Fruit fly (Drosophila melanogaster) whole organism, embryonic: ENCODE results near the gene Npc2f.
A peak's percentile ranks its signal among the peaks of the same experiment; 100 is the strongest.

Experiments used
- CG10543 ChIP-seq: fragments of 200-800 bp; sonication (Bioruptor generic); optimal IDR thresholded peaks from 3 replicates; lab custom pipeline; 2017; ENCODE audit warnings: missing biosample characterization, mild to moderate bottlenecking, missing genetic modification characterization, moderate library complexity
- CG11696 ChIP-seq: fragments of 200-800 bp; sonication (Bioruptor generic); IDR thresholded peaks from 2 replicates; pipeline ENCODE4 v1.3.6; 2022; ENCODE audit warnings: missing biosample characterization, missing genetic modification characterization
- CG12071 ChIP-seq: fragments of 200-800 bp; sonication (Bioruptor generic); optimal IDR thresholded peaks from 3 replicates; lab custom pipeline; 2018; ENCODE audit warnings: missing biosample characterization, mild to moderate bottlenecking, missing genetic modification characterization
- CG12236 ChIP-seq: fragments of 200-800 bp; sonication (Bioruptor generic); optimal IDR thresholded peaks from 2 replicates; lab custom pipeline; 2016; ENCODE audit warnings: missing biosample characterization, missing genetic modification characterization
- CG12299 ChIP-seq: fragments of 200-800 bp; sonication (Bioruptor generic); optimal IDR thresholded peaks from 2 replicates; lab custom pipeline; 2018; ENCODE audit warnings: missing biosample characterization, mild to moderate bottlenecking, missing genetic modification characterization
- CG12391 ChIP-seq: fragments of 200-800 bp; sonication (Bioruptor generic); optimal IDR thresholded peaks from 3 replicates; lab custom pipeline; 2018; ENCODE audit warnings: missing biosample characterization, mild to moderate bottlenecking, missing genetic modification characterization, moderate library complexity
- CG12769 ChIP-seq: fragments of 200-800 bp; sonication (Bioruptor generic); optimal IDR thresholded peaks from 2 replicates; lab custom pipeline; 2019; ENCODE audit warnings: missing biosample characterization, mild to moderate bottlenecking, missing genetic modification characterization, moderate library complexity
- CG12942 ChIP-seq: fragments of 200-800 bp; sonication (Bioruptor generic); optimal IDR thresholded peaks from 3 replicates; lab custom pipeline; 2016; ENCODE audit warnings: missing biosample characterization, missing genetic modification characterization
- CG13624 ChIP-seq: fragments of 200-800 bp; sonication (Bioruptor generic); optimal IDR thresholded peaks from 2 replicates; lab custom pipeline; 2016; ENCODE audit warnings: missing biosample characterization, missing genetic modification characterization
- CG17359 ChIP-seq: fragments of 200-800 bp; sonication (Bioruptor generic); optimal IDR thresholded peaks from 3 replicates; lab custom pipeline; 2018; ENCODE audit warnings: missing biosample characterization, mild to moderate bottlenecking, missing genetic modification characterization, moderate library complexity
- CG2116 ChIP-seq: fragments of 200-800 bp; sonication (Bioruptor generic); optimal IDR thresholded peaks from 3 replicates; lab custom pipeline; 2018; ENCODE audit warnings: missing biosample characterization, mild to moderate bottlenecking, missing genetic modification characterization
- CG2120 ChIP-seq: fragments of 200-800 bp; sonication (Bioruptor generic); optimal IDR thresholded peaks from 3 replicates; lab custom pipeline; 2016; ENCODE audit warnings: missing biosample characterization, missing genetic modification characterization
- CG2678 ChIP-seq: fragments of 200-800 bp; sonication (Bioruptor generic); optimal IDR thresholded peaks from 3 replicates; lab custom pipeline; 2019; ENCODE audit warnings: missing biosample characterization, mild to moderate bottlenecking, missing genetic modification characterization, moderate library complexity
- CG3281 ChIP-seq: fragments of 200-800 bp; sonication (Bioruptor generic); optimal IDR thresholded peaks from 3 replicates; lab custom pipeline; 2017; ENCODE audit warnings: missing biosample characterization, mild to moderate bottlenecking, missing genetic modification characterization
- CG6175 ChIP-seq: fragments of 200-800 bp; sonication (Bioruptor generic); IDR thresholded peaks from 3 replicates; pipeline ENCODE4 v1.3.6; 2022; ENCODE audit warnings: missing biosample characterization, missing genetic modification characterization
- CG8089 ChIP-seq: fragments of 200-800 bp; sonication (Bioruptor generic); optimal IDR thresholded peaks from 3 replicates; lab custom pipeline; 2016; ENCODE audit warnings: missing biosample characterization, missing genetic modification characterization
- CG8478 ChIP-seq: fragments of >200 bp; optimal IDR thresholded peaks from 2 replicates; lab custom pipeline; 2018
- CG9797 ChIP-seq: fragments of 200-800 bp; sonication (Bioruptor generic); optimal IDR thresholded peaks from 3 replicates; lab custom pipeline; 2018; ENCODE audit warnings: missing biosample characterization, mild to moderate bottlenecking, missing genetic modification characterization
- Doc2 ChIP-seq: fragments of 200-800 bp; sonication (Bioruptor generic); IDR thresholded peaks from 2 replicates; pipeline ENCODE4 v1.3.6; 2022; ENCODE audit warnings: missing biosample characterization, missing genetic modification characterization
- Drgx ChIP-seq: fragments of 200-800 bp; sonication (Bioruptor generic); IDR thresholded peaks from 2 replicates; pipeline ENCODE4 v1.3.6; 2022; ENCODE audit warnings: missing biosample characterization, missing genetic modification characterization
- E2f1 ChIP-seq: fragments of 200-800 bp; sonication (Bioruptor generic); IDR thresholded peaks from 2 replicates; pipeline ENCODE4 v1.3.6; 2022; ENCODE audit warnings: missing biosample characterization, missing genetic modification characterization
- Elba2 ChIP-seq: fragments of 200-800 bp; sonication (Bioruptor generic); optimal IDR thresholded peaks from 3 replicates; lab custom pipeline; 2016; ENCODE audit warnings: missing biosample characterization, missing genetic modification characterization
- GATAe ChIP-seq: fragments of 200-800 bp; sonication (Bioruptor generic); conservative IDR thresholded peaks from 2 replicates; pipeline ENCODE4 v1.3.6; 2022; ENCODE audit warnings: missing biosample characterization, missing genetic modification characterization
- HLHmδ ChIP-seq: fragments of 200-800 bp; sonication (Bioruptor generic); optimal IDR thresholded peaks from 2 replicates; lab custom pipeline; 2018; ENCODE audit warnings: missing biosample characterization, mild to moderate bottlenecking, missing genetic modification characterization, moderate library complexity
- Jarid2 ChIP-seq: fragments of 200-800 bp; sonication (Bioruptor generic); optimal IDR thresholded peaks from 3 replicates; lab custom pipeline; 2017; ENCODE audit warnings: mild to moderate bottlenecking, missing biosample characterization, missing genetic modification reagents, missing genetic modification characterization
- Med ChIP-seq: fragments of 200-800 bp; sonication (Bioruptor generic); peaks from one replicate; lab custom pipeline; 2016; ENCODE audit warnings: missing biosample characterization, missing genetic modification characterization, mild to moderate bottlenecking, inconsistent platforms, moderate library complexity
- Optix ChIP-seq: fragments of 200-800 bp; sonication (Bioruptor generic); IDR thresholded peaks from 3 replicates; pipeline ENCODE4 v1.3.6; 2022; ENCODE audit warnings: missing biosample characterization, missing genetic modification characterization
- Scr ChIP-seq: fragments of 200-800 bp; sonication (Bioruptor generic); IDR thresholded peaks from 2 replicates; pipeline ENCODE4 v1.3.6; 2022; ENCODE audit warnings: missing biosample characterization, missing genetic modification characterization; ENCODE audit not compliant: partially characterized antibody
- Side ChIP-seq: fragments of 200-800 bp; sonication (Bioruptor generic); optimal IDR thresholded peaks from 2 replicates; lab custom pipeline; 2016; ENCODE audit warnings: missing biosample characterization, missing genetic modification characterization
- Stat92E ChIP-seq, 3 experiments: fragments of >200 bp in 2 of 3; fragments of 200-800 bp in 1 of 3; sonication (Bioruptor generic) in 1 of 3; optimal IDR thresholded peaks; 2 replicates each; lab custom pipeline; 2017 to 2019; ENCODE audit warnings: missing biosample characterization in 3 of 3, missing genetic modification characterization in 3 of 3, mild to moderate bottlenecking in 1 of 3, moderate library complexity in 1 of 3
- Taf1 ChIP-seq: fragments of 200-800 bp; sonication (Bioruptor generic); IDR thresholded peaks from 2 replicates; pipeline ENCODE4 v1.3.6; 2022; ENCODE audit warnings: missing biosample characterization, missing genetic modification characterization
- Xrp1 ChIP-seq: fragments of 200-800 bp; sonication (Bioruptor generic); IDR thresholded peaks from 2 replicates; pipeline ENCODE4 v1.3.6; 2022; ENCODE audit warnings: missing biosample characterization, missing genetic modification characterization
- bab2 ChIP-seq: fragments of 200-800 bp; sonication (Bioruptor generic); optimal IDR thresholded peaks from 2 replicates; lab custom pipeline; 2016; ENCODE audit warnings: missing biosample characterization, missing genetic modification characterization
- bowl ChIP-seq: fragments of 200-800 bp; sonication (Bioruptor generic); IDR thresholded peaks from 2 replicates; pipeline ENCODE4 v1.3.6; 2022; ENCODE audit warnings: missing biosample characterization, missing genetic modification characterization
- grau ChIP-seq: fragments of 200-800 bp; optimal IDR thresholded peaks from 3 replicates; lab custom pipeline; 2019; ENCODE audit warnings: missing biosample characterization, mild to moderate bottlenecking, missing genetic modification characterization, moderate library complexity
- grn ChIP-seq: fragments of 200-800 bp; sonication (Bioruptor generic); optimal IDR thresholded peaks from 3 replicates; lab custom pipeline; 2017; ENCODE audit warnings: missing biosample characterization, missing genetic modification characterization
- h ChIP-seq: fragments of >200 bp; optimal IDR thresholded peaks from 2 replicates; lab custom pipeline; 2017
- hth ChIP-seq: fragments of >200 bp; optimal IDR thresholded peaks from 2 replicates; lab custom pipeline; 2017; ENCODE audit warnings: inconsistent platforms
- jumu ChIP-seq: fragments of 200-800 bp; sonication (Bioruptor generic); optimal IDR thresholded peaks from 3 replicates; lab custom pipeline; 2016; ENCODE audit warnings: missing biosample characterization, missing genetic modification characterization
- nmo ChIP-seq: fragments of 200-800 bp; sonication (Bioruptor generic); optimal IDR thresholded peaks from 2 replicates; lab custom pipeline; 2018; ENCODE audit warnings: missing biosample characterization, mild to moderate bottlenecking, missing genetic modification characterization, moderate library complexity
- pita ChIP-seq: fragments of 200-800 bp; sonication (Bioruptor generic); optimal IDR thresholded peaks from 2 replicates; lab custom pipeline; 2017; ENCODE audit warnings: missing biosample characterization, mild to moderate bottlenecking, missing genetic modification characterization
- pnt ChIP-seq: fragments of 200-800 bp; sonication (Bioruptor generic); optimal IDR thresholded peaks from 3 replicates; lab custom pipeline; 2016; ENCODE audit warnings: missing biosample characterization, missing genetic modification characterization
- prd ChIP-seq, 3 experiments: fragments of >200 bp in 2 of 3; fragments of 200-800 bp in 1 of 3; sonication (Bioruptor generic) in 1 of 3; optimal IDR thresholded peaks in 2 of 3; IDR thresholded peaks in 1 of 3; 2 replicates in 2 of 3; 3 replicates in 1 of 3; pipeline versions ENCODE4 v1.3.6 to Lab custom; 2017 to 2022; ENCODE audit warnings: missing biosample characterization in 1 of 3, missing genetic modification characterization in 1 of 3
- psq ChIP-seq: fragments of 200-800 bp; sonication (Bioruptor generic); optimal IDR thresholded peaks from 2 replicates; lab custom pipeline; 2017; ENCODE audit warnings: missing biosample characterization, missing genetic modification characterization
- ranshi ChIP-seq: fragments of 200-800 bp; sonication (Bioruptor generic); IDR thresholded peaks from 2 replicates; pipeline ENCODE4 v1.3.6; 2022; ENCODE audit warnings: missing biosample characterization, missing genetic modification characterization
- run ChIP-seq: fragments of 200-800 bp; sonication (Bioruptor generic); optimal IDR thresholded peaks from 3 replicates; lab custom pipeline; 2018; ENCODE audit warnings: missing biosample characterization, mild to moderate bottlenecking, missing genetic modification characterization
- sna ChIP-seq: fragments of 200-800 bp; sonication (Bioruptor generic); IDR thresholded peaks from 2 replicates; pipeline ENCODE4 v1.3.6; 2022; ENCODE audit warnings: missing biosample characterization, missing genetic modification characterization; ENCODE audit not compliant: partially characterized antibody
- tup ChIP-seq: fragments of 200-800 bp; sonication (Bioruptor generic); optimal IDR thresholded peaks from 2 replicates; lab custom pipeline; 2016; ENCODE audit warnings: missing biosample characterization, mild to moderate bottlenecking, missing genetic modification characterization, moderate library complexity
- unpg ChIP-seq: fragments of 200-800 bp; sonication (Bioruptor generic); optimal IDR thresholded peaks from 3 replicates; lab custom pipeline; 2018; ENCODE audit warnings: missing biosample characterization, mild to moderate bottlenecking, missing genetic modification characterization, moderate library complexity
- zen2 ChIP-seq: fragments of 200-800 bp; sonication (Bioruptor generic); IDR thresholded peaks from 3 replicates; pipeline ENCODE4 v1.3.6; 2022; ENCODE audit warnings: missing biosample characterization, missing genetic modification characterization; ENCODE audit not compliant: partially characterized antibody

Gene Npc2f

DNA sequence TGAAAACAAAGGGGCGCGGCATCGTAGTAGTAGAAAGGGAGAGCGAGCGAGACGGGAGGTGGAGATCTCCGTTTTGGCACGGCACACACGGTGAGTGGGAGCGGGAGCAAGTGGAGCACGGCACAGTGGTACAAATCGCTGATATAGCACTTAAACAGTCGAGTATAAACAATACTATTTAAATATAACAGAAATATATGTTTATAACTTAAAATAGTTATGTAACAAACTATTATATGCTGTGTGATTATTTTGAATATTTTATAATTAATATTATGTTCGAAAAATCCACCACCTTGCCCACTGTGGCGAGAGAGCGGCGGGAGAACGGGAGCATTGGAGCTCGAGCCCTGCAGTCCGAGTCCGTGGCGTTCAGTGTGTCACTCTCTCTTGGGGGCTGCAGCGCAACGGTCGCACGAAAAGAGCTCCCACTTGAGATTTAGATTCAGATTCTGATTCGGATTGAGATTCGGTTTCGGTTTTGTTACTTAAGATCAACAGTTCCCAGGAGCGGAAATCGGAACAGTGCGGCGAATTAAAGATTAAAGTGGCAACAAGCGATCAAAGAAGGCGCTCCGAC, 3.4 kb downstream of the Npc2f start, which contains the start of gene Kal1 (continued):
- TF ChIP-seq Xrp1 (peak; percentile 97), Taf1 (peak; percentile 53; the same call in 1 of the 2 replicates), ranshi (GFP tag; lab: Robert Waterston, UW) (peak; percentile 90), CG11696 (GFP tag; lab: Robert Waterston, UW) (peak; percentile 47), unpg (GFP tag; lab: Kevin White, UChicago) (peak; percentile 96), h (lab: Kevin White, UChicago) (no peak), CG3281 (GFP tag; lab: Kevin White, UChicago) (peak; percentile 85), jumu (GFP tag; lab: Kevin White, UChicago) (no peak), CG2116 (GFP tag; lab: Kevin White, UChicago) (peak; percentile 65), pnt (GFP tag; lab: Kevin White, UChicago) (no peak), tup (GFP tag; lab: Kevin White, UChicago) (peak; percentile 56), bowl (peak; percentile 85), E2f1 (GFP tag; lab: Robert Waterston, UW) (peak; percentile 88), Med (GFP tag; lab: Kevin White, UChicago) (peak; percentile 88), CG12299 (tag; lab: Kevin White, UChicago) (peak; percentile 89), Side (peak; percentile 11), CG6175 (GFP tag; lab: Robert Waterston, UW) (peak; percentile 58; the same call in 2 of the 3 replicates), CG12769 (tag; lab: Kevin White, UChicago) (peak; percentile 88), pita (GFP tag; lab: Kevin White, UChicago) (no peak), GATAe (GFP tag; lab: Robert Waterston, UW) (0 out of 2 replicates have a peak, but pooled peaks have one; percentile 20), sna (peak; percentile 59; the same call in 1 of the 2 replicates), CG9797 (peak; percentile 46), CG12942 (GFP tag; lab: Kevin White, UChicago) (peak; percentile 75), grn (GFP tag; lab: Kevin White, UChicago) (peak; percentile 11), CG12391 (tag; lab: Kevin White, UChicago) (peak; percentile 94), CG13624 (GFP tag; lab: Kevin White, UChicago) (no peak), CG8089 (no peak), grau (peak; percentile 92), Optix (GFP tag; lab: Robert Waterston, UW) (peak; percentile 90), Drgx (GFP tag; lab: Robert Waterston, UW) (peak; percentile 99), zen2 (GFP tag; lab: Robert Waterston, UW) (no peak), CG12236 (GFP tag; lab: Kevin White, UChicago) (no peak), CG12071 (GFP tag; lab: Kevin White, UChicago) (peak; percentile 81), Elba2 (GFP tag; lab: Kevin White, UChicago) (no peak), Scr (GFP tag; lab: Robert Waterston, UW) (no peak), CG10543 (GFP tag; lab: Kevin White, UChicago) (peak; percentile 66), Doc2 (GFP tag; lab: Robert Waterston, UW) (peak; percentile 65; the same call in 1 of the 2 replicates), nmo (GFP tag; lab: Kevin White, UChicago) (peak; percentile 96), run (peak; percentile 91), CG8478 (lab: Kevin White, UChicago) (no peak), prd (optimal IDR thresholded peaks at IDR 0.05; lab: Kevin White, UChicago) (no peak), prd (GFP tag; IDR thresholded peaks at IDR 0.05; lab: Robert Waterston, UW) (peak; percentile 91), psq (GFP tag; lab: Kevin White, UChicago) (peak; percentile 45), CG17359 (peak; percentile 96), CG2120 (GFP tag; lab: Kevin White, UChicago) (peak; percentile 17), CG2678 (tag; lab: Kevin White, UChicago) (peak; percentile 92), hth (no peak), Jarid2 (peak; percentile 69), Stat92E (GFP tag; optimal IDR thresholded peaks at IDR 0.05; lab: Kevin White, UChicago) (peak in 1 of 3 experiments; percentile 90), bab2 (GFP tag; lab: Kevin White, UChicago) (peak; percentile 24), HLHmδ (GFP tag; lab: Kevin White, UChicago) (no peak)
